Worm (Caenorhabditis elegans): ENCODE data around the gene nhr-239.
A peak's percentile ranks its signal among the peaks of the same experiment; 100 is the strongest.

nhr-239 gene

DNA sequence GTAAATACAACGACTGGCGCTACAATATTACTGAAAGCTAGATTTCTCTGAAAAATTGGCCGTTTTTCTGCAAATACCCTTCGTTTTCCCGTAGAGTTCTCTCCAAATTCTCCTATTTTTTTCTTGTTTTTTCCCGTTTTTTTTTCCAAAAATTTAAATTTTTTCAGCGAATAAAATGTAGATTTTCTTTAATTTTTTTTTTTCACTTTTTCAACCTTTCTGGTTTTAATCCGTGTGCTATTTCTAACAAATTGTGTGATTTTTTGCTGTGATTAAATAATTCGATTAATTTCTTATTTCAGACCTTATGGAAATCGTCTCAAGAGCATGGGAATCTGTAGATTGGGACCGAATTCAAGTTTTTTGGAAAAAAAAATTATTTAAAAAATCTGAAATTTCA, 31.2 kb upstream of the nhr-239 start, which contains the start of gene cone-1:
Gene cone-1 (plus strand): TSS at position 301 of the 400 bp plus-strand sequence.
- TF ChIP-seq lin-15B (tag; optimal IDR thresholded peaks at IDR 0.05) (no peak), elt-3 (tag; optimal IDR thresholded peaks at IDR 0.05) (no peak), ztf-11 (tag; optimal IDR thresholded peaks at IDR 0.05) (no peak), tbx-2 (tag; optimal IDR thresholded peaks at IDR 0.05) (no peak), hmg-11 (tag; optimal IDR thresholded peaks at IDR 0.05) (no peak), zag-1 (tag; optimal IDR thresholded peaks at IDR 0.05) (no peak), ztf-4 (tag; optimal IDR thresholded peaks at IDR 0.05) (no peak), ceh-82 (tag; optimal IDR thresholded peaks at IDR 0.05) (no peak), ceh-9 (tag; optimal IDR thresholded peaks at IDR 0.05) (no peak)

DNA sequence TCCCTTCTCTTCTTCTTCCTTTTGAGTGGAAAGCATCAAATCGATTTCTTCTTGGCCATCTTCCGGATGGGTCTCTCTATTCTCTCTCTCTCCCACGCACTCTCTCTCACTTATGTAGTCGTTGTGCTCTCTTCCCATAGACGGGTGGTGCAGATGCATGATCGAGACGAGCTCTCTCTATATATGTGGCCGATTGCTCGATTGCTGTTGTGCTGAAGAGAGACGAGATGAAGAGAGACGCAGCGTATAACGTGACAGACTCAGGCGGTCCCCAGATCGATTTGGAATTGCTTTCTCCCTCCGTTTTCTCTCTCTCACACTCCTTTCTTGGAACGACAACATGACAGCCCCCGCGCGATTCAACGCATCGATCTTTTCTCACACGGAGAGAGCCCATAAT, 28.8 kb upstream of the nhr-239 start:
- TF ChIP-seq tbx-2 (tag; optimal IDR thresholded peaks at IDR 0.05) (peak; percentile 43), nhr-11 (tag; optimal IDR thresholded peaks at IDR 0.05) (peak; percentile 8), nfya-1 (tag; optimal IDR thresholded peaks at IDR 0.05; ENCODE audit: insufficient read depth) (peak; percentile 67), aly-2 (tag; optimal IDR thresholded peaks at IDR 0.05) (no peak), pqm-1 (tag; optimal IDR thresholded peaks at IDR 0.05) (no peak), sea-2 (GFP tag; optimal IDR thresholded peaks at IDR 0.05) (peak; percentile 6), ceh-28 (tag; optimal IDR thresholded peaks at IDR 0.05) (peak; percentile 52), lin-15B (tag; optimal IDR thresholded peaks at IDR 0.05) (peak; percentile 7), lin-39 (tag; optimal IDR thresholded peaks at IDR 0.05) (peak; percentile 15), elt-2 (tag; optimal IDR thresholded peaks at IDR 0.05) (no peak), hmg-11 (tag; optimal IDR thresholded peaks at IDR 0.05) (peak; percentile 49)

DNA sequence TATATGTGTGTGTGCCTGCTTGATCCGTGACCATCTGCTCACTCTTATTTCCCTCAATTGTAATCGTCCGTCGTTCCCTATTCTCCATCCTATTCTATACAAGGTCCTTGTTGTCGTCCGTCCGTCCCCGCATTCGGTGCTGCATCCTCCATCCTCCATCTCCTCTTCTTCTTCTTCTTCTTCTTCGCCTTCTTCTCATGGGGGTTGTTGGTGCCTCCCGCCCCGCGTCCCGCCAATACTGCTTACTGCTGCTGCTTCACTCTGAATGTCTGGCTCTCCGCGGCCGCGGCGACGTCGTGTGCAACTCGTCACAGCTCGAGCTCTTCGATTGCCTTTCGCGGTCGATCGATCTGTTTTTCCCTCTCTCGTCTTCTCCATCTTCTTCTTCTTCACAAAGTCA, 26.4 kb upstream of the nhr-239 start:
- TF ChIP-seq nhr-76 (tag; optimal IDR thresholded peaks at IDR 0.05) (no peak), ceh-9 (tag; optimal IDR thresholded peaks at IDR 0.05) (no peak), nhr-25 (tag; optimal IDR thresholded peaks at IDR 0.05) (no peak), hmg-11 (tag; optimal IDR thresholded peaks at IDR 0.05) (peak; percentile 51), snpc-4 (tag; optimal IDR thresholded peaks at IDR 0.05) (peak; percentile 31), ztf-4 (tag; optimal IDR thresholded peaks at IDR 0.05) (no peak), elt-2 (tag; optimal IDR thresholded peaks at IDR 0.05) (no peak), lsy-12 (tag; optimal IDR thresholded peaks at IDR 0.05) (no peak), fkh-2 (tag; optimal IDR thresholded peaks at IDR 0.05) (no peak), nhr-28 (tag; optimal IDR thresholded peaks at IDR 0.05) (no peak), ceh-82 (tag; optimal IDR thresholded peaks at IDR 0.05) (no peak), unc-62 (GFP tag; optimal IDR thresholded peaks at IDR 0.05) (no peak), daf-12 (tag; optimal IDR thresholded peaks at IDR 0.05) (no peak), aly-2 (tag; optimal IDR thresholded peaks at IDR 0.05) (no peak), nhr-77 (tag; optimal IDR thresholded peaks at IDR 0.05) (no peak), skn-1 (tag; optimal IDR thresholded peaks at IDR 0.05) (no peak), ztf-11 (tag; optimal IDR thresholded peaks at IDR 0.05) (no peak), ZK546.5 (tag; optimal IDR thresholded peaks at IDR 0.05) (no peak), elt-1 (tag; optimal IDR thresholded peaks at IDR 0.05) (no peak), pha-4 (tag; optimal IDR thresholded peaks at IDR 0.05) (no peak), fos-1 (tag; optimal IDR thresholded peaks at IDR 0.05) (no peak), mdl-1 (tag; optimal IDR thresholded peaks at IDR 0.05) (no peak), unc-39 (tag; optimal IDR thresholded peaks at IDR 0.05) (no peak), nhr-23 (tag; optimal IDR thresholded peaks at IDR 0.05) (no peak), eor-1 (tag; optimal IDR thresholded peaks at IDR 0.05) (no peak), R02D3.7 (tag; optimal IDR thresholded peaks at IDR 0.05) (no peak), egl-5 (tag; optimal IDR thresholded peaks at IDR 0.05) (no peak), zag-1 (tag; optimal IDR thresholded peaks at IDR 0.05) (no peak), fkh-10 (GFP tag; optimal IDR thresholded peaks at IDR 0.05) (no peak), nhr-12 (tag; optimal IDR thresholded peaks at IDR 0.05) (no peak), ceh-28 (tag; optimal IDR thresholded peaks at IDR 0.05) (no peak), lin-15B (tag; optimal IDR thresholded peaks at IDR 0.05) (peak; percentile 17), nhr-237 (tag; optimal IDR thresholded peaks at IDR 0.05) (no peak), mml-1 (tag; optimal IDR thresholded peaks at IDR 0.05) (no peak), ama-1 (optimal IDR thresholded peaks at IDR 0.05) (no peak), lin-39 (tag; optimal IDR thresholded peaks at IDR 0.05) (peak; percentile 69), tbx-2 (tag; optimal IDR thresholded peaks at IDR 0.05) (no peak), nhr-67 (tag; optimal IDR thresholded peaks at IDR 0.05) (no peak), ceh-16 (tag; optimal IDR thresholded peaks at IDR 0.05) (no peak), egl-27 (tag; optimal IDR thresholded peaks at IDR 0.05) (no peak), sea-2 (GFP tag; optimal IDR thresholded peaks at IDR 0.05) (no peak), jun-1 (tag; optimal IDR thresholded peaks at IDR 0.05) (no peak), nfya-1 (tag; optimal IDR thresholded peaks at IDR 0.05; ENCODE audit: insufficient read depth) (peak; percentile 59)
